Worm (Caenorhabditis elegans): ENCODE data around the gene angl-1.

DNA sequence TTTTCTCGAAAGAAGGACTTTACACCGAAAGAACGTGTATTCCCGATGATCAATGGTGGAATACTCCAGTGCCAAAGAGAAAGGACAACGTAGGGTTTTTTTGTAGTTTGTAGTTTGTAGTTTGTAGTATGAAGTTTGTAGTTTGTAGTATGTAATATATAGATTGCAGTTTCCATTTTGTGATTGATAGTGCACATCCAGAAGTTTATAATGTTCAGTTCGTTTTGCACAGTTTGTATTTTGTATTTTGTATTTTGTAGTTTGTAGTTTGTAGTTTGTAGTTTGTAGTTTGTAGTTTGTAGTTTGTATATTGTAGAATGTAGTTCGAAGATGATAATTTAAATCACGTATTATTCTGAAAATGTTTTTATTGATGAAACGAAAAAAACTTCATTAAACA is 35.4 kb upstream of the angl-1 start:
- TF ChIP-seq madf-3 (GFP tag; IDR thresholded peaks at IDR 0.05) (no peak), nhr-179 (tag; optimal IDR thresholded peaks at IDR 0.05) (no peak), ztf-3 (GFP tag; optimal IDR thresholded peaks at IDR 0.05) (no peak), F55B11.4 (tag; optimal IDR thresholded peaks at IDR 0.05; ENCODE audit: borderline replicate concordance, insufficient read depth) (no peak), ets-4 (GFP tag; optimal IDR thresholded peaks at IDR 0.05) (no peak), T26A5.8 (tag; optimal IDR thresholded peaks at IDR 0.05) (no peak), ekl-4 (GFP tag; IDR thresholded peaks at IDR 0.05) (no peak), sptf-2 (GFP tag; optimal IDR thresholded peaks at IDR 0.05) (no peak), snpc-4 (GFP tag; optimal IDR thresholded peaks at IDR 0.05) (no peak), snpc-4 (tag; optimal IDR thresholded peaks at IDR 0.05) (no peak), unc-130 (GFP tag; optimal IDR thresholded peaks at IDR 0.05) (no peak), gei-17 (GFP tag; optimal IDR thresholded peaks at IDR 0.05) (no peak), B0035.1 (tag; optimal IDR thresholded peaks at IDR 0.05) (no peak), Y53F4B.3 (GFP tag; IDR thresholded peaks at IDR 0.05) (no peak)

Data from whole organism, young adult.